Fruit fly (Drosophila melanogaster): Measurements from ENCODE around the gene CG2233.

CG2233 gene

DNA sequence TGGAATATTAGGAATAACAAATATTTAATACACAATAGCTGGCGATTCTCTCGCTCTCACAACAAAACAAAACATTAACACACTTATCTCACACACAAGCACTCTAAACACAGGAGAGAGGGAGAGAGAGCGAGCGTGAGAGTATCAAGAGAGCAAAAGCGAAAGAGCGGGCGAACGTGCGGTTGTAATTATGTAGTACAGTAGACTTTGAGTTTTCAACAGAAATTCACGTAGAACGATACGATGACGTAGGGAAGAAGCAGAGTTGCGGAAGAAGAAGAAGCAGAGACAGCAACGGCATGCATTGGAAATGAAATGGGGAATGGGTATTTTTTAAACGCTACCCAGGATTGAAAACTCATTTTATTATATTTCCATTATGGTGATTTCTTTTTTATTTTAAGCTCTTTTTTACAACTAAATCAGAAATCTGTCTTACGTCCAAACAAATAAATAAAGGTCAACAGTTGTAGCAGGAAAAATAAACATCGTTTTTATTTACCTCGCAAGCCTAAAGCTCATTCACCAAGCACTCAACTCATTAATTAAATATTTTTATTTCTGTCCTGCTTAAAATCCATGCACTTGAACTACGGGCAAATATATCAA is 20.6 kb upstream of the CG2233 start (continued):
- TF ChIP-seq wor (GFP tag; IDR thresholded peaks at IDR 0.05) (no peak), toy (GFP tag; IDR thresholded peaks at IDR 0.05) (no peak), CG7928 (GFP tag; optimal IDR thresholded peaks at IDR 0.05) (no peak), chinmo (GFP tag; IDR thresholded peaks at IDR 0.05; ENCODE audit: partially characterized antibody) (peak; percentile 32; the same call in 2 of the 4 replicates), h (optimal IDR thresholded peaks at IDR 0.05) (no peak), CG15696 (tag; optimal IDR thresholded peaks at IDR 0.05) (no peak), dati (GFP tag; IDR thresholded peaks at IDR 0.05) (no peak), HLHmδ (GFP tag; optimal IDR thresholded peaks at IDR 0.05) (peak; percentile 10), seq (GFP tag; IDR thresholded peaks at IDR 0.05) (no peak), CG17385 (GFP tag; optimal IDR thresholded peaks at IDR 0.05) (peak; percentile 99), unc-4 (GFP tag; IDR thresholded peaks at IDR 0.05; ENCODE audit: partially characterized antibody) (0 out of 2 replicates have a peak, but pooled peaks have one; percentile 29), CG10209 (GFP tag; optimal IDR thresholded peaks at IDR 0.05) (peak; percentile 2), Dek (tag; optimal IDR thresholded peaks at IDR 0.05) (peak; percentile 6), CG17361 (GFP tag; IDR thresholded peaks at IDR 0.05) (0 out of 3 replicates have a peak, but pooled peaks have one; percentile 12), pfk (GFP tag; optimal IDR thresholded peaks at IDR 0.05) (no peak), Bgb (GFP tag; IDR thresholded peaks at IDR 0.05; ENCODE audit: partially characterized antibody) (no peak), Sox100B (GFP tag; optimal IDR thresholded peaks at IDR 0.05) (peak; percentile 39), CG43689 (GFP tag; IDR thresholded peaks at IDR 0.05) (no peak), peb (GFP tag; IDR thresholded peaks at IDR 0.05) (no peak), D (optimal IDR thresholded peaks at IDR 0.05) (no peak), D (GFP tag; optimal IDR thresholded peaks at IDR 0.05) (peak; percentile 21), yki (optimal IDR thresholded peaks at IDR 0.05) (peak; percentile 91), CG6765 (GFP tag; optimal IDR thresholded peaks at IDR 0.05) (no peak), Blimp-1 (GFP tag; optimal IDR thresholded peaks at IDR 0.05) (peak; percentile 15), lov (optimal IDR thresholded peaks at IDR 0.05) (no peak), lov (GFP tag; IDR thresholded peaks at IDR 0.05) (no peak), CG4360 (GFP tag; IDR thresholded peaks at IDR 0.05) (peak; percentile 39), Fer1 (GFP tag; optimal IDR thresholded peaks at IDR 0.05) (no peak), Sin3A (optimal IDR thresholded peaks at IDR 0.05) (no peak), MBD-R2 (GFP tag; IDR thresholded peaks at IDR 0.05) (no peak), CG15269 (tag; optimal IDR thresholded peaks at IDR 0.05) (no peak), CG3281 (GFP tag; optimal IDR thresholded peaks at IDR 0.05) (no peak), crp (GFP tag; optimal IDR thresholded peaks at IDR 0.05) (no peak), CG6654 (GFP tag; optimal IDR thresholded peaks at IDR 0.05) (no peak), tio (GFP tag; optimal IDR thresholded peaks at IDR 0.05) (no peak), dimm (GFP tag; IDR thresholded peaks at IDR 0.05) (no peak), nom (GFP tag; optimal IDR thresholded peaks at IDR 0.05) (peak; percentile 84), CG30403 (GFP tag; optimal IDR thresholded peaks at IDR 0.05) (no peak), Antp (GFP tag; optimal IDR thresholded peaks at IDR 0.05) (no peak), CG18262 (tag; optimal IDR thresholded peaks at IDR 0.05) (peak; percentile 19), lilli (GFP tag; optimal IDR thresholded peaks at IDR 0.05) (no peak), CG9437 (GFP tag; optimal IDR thresholded peaks at IDR 0.05) (no peak), CG13624 (GFP tag; optimal IDR thresholded peaks at IDR 0.05) (no peak), CG1529 (GFP tag; optimal IDR thresholded peaks at IDR 0.05) (no peak), wdn (GFP tag; IDR thresholded peaks at IDR 0.05) (no peak), Elba2 (GFP tag; optimal IDR thresholded peaks at IDR 0.05) (no peak), shn (GFP tag; optimal IDR thresholded peaks at IDR 0.05) (no peak), kay (GFP tag; optimal IDR thresholded peaks at IDR 0.05) (no peak), HHEX (GFP tag; optimal IDR thresholded peaks at IDR 0.05) (peak; percentile 23), CG9727 (GFP tag; optimal IDR thresholded peaks at IDR 0.05) (peak; percentile 19), MESR4 (GFP tag; optimal IDR thresholded peaks at IDR 0.05) (no peak), Adf1 (GFP tag; IDR thresholded peaks at IDR 0.05) (no peak)

All from whole organism, embryonic.